Fruit fly (Drosophila melanogaster) whole organism, adult: ENCODE measurements around the gene ETHR.
A peak's percentile ranks its signal among the peaks of the same experiment; 100 is the strongest.

ENCODE experiments used
- CG11617 ChIP-seq: fragments of 200-800 bp; sonication (Bioruptor generic); optimal IDR thresholded peaks from 2 replicates; lab custom pipeline; 2017; ENCODE audit warnings: mild to moderate bottlenecking, missing biosample characterization, missing genetic modification reagents, missing genetic modification characterization
- CG14711 ChIP-seq: fragments of 200-800 bp; sonication (Bioruptor generic); optimal IDR thresholded peaks from 2 replicates; lab custom pipeline; 2018; ENCODE audit warnings: missing biosample characterization, mild to moderate bottlenecking, missing genetic modification characterization, moderate library complexity
- CG1620 ChIP-seq: fragments of 200-800 bp; sonication (Bioruptor generic); optimal IDR thresholded peaks from 2 replicates; lab custom pipeline; 2016; ENCODE audit warnings: missing biosample characterization, missing genetic modification characterization
- CG33017 ChIP-seq: fragments of 200-800 bp; sonication (Bioruptor generic); optimal IDR thresholded peaks from 2 replicates; lab custom pipeline; 2018; ENCODE audit warnings: missing biosample characterization, mild to moderate bottlenecking, missing genetic modification characterization, moderate library complexity
- Crg-1 ChIP-seq: fragments of 200-800 bp; sonication (Bioruptor generic); optimal IDR thresholded peaks from 2 replicates; lab custom pipeline; 2016; ENCODE audit warnings: missing biosample characterization, missing genetic modification characterization
- bab1 ChIP-seq: fragments of 200-800 bp; sonication (Bioruptor generic); optimal IDR thresholded peaks from 3 replicates; lab custom pipeline; 2019; ENCODE audit warnings: missing biosample characterization, mild to moderate bottlenecking, missing genetic modification characterization, moderate library complexity
- cnc ChIP-seq, 2 experiments: fragments of >200 bp; optimal IDR thresholded peaks; 2 replicates each; lab custom pipeline; 2017
- tj ChIP-seq: fragments of 200-800 bp; sonication (Bioruptor generic); optimal IDR thresholded peaks from 3 replicates; lab custom pipeline; 2017; ENCODE audit warnings: missing biosample characterization, mild to moderate bottlenecking, missing genetic modification characterization, moderate library complexity
- toe ChIP-seq: fragments of 200-800 bp; sonication (Bioruptor generic); optimal IDR thresholded peaks from 2 replicates; lab custom pipeline; 2016; ENCODE audit warnings: missing biosample characterization, missing genetic modification characterization

DNA sequence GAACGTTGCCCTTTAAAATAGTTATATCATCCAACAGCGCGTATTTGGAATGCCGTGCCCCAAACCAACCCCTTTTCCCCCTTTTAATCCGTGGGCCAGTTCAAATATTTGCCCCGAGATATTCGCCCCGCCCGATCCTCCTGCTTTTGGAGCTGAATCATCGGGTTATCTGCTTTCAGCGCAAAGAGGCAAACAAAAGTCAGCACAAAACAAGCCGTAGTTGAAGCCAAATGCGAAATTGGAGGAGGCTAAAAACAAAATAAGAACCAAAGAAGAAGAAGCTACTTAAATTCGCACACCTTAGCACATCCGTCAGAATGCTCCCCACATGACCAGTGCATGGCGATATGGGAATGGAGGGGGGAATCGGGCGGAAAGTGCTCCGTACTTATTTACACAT, 49.2 kb upstream of the ETHR start:
- TF ChIP-seq CG33017 (tag; lab: Kevin White, UChicago): no peak
- no peak for TF ChIP-seq CG1620 (GFP tag; lab: Kevin White, UChicago)
- TF ChIP-seq CG14711 (tag; lab: Kevin White, UChicago): no peak
- TF ChIP-seq bab1: no peak
- TF ChIP-seq tj (GFP tag; lab: Kevin White, UChicago): peak; percentile 100
- no peak for TF ChIP-seq cnc (optimal IDR thresholded peaks at IDR 0.05; lab: Kevin White, UChicago)
- TF ChIP-seq CG11617: no peak
- no peak for TF ChIP-seq toe (GFP tag; lab: Kevin White, UChicago)
- no peak for TF ChIP-seq Crg-1 (GFP tag; lab: Kevin White, UChicago)
